Fruit fly (Drosophila melanogaster) whole organism, embryonic: ENCODE data around the gene CG3534.

ENCODE experiments used
- Abd-B ChIP-seq: fragments of 200-800 bp; sonication (Bioruptor generic); optimal IDR thresholded peaks from 2 replicates; lab custom pipeline; 2018; ENCODE audit warnings: missing biosample characterization, mild to moderate bottlenecking, missing genetic modification characterization, moderate library complexity
- Blimp-1 ChIP-seq: fragments of 200-800 bp; sonication (Bioruptor generic); optimal IDR thresholded peaks from 3 replicates; lab custom pipeline; 2018; ENCODE audit warnings: missing biosample characterization, missing genetic modification characterization, mild to moderate bottlenecking, moderate library complexity, missing genetic modification reagents
- CG11456 ChIP-seq: fragments of 200-800 bp; sonication (Bioruptor generic); IDR thresholded peaks from 3 replicates; pipeline ENCODE4 v1.3.6; 2022; ENCODE audit warnings: missing biosample characterization, missing genetic modification characterization
- CG11723 ChIP-seq: fragments of 200-800 bp; sonication (Bioruptor generic); optimal IDR thresholded peaks from 2 replicates; lab custom pipeline; 2017; ENCODE audit warnings: missing biosample characterization, mild to moderate bottlenecking, missing genetic modification characterization
- CG13296 ChIP-seq: fragments of 200-800 bp; sonication (Bioruptor generic); optimal IDR thresholded peaks from 3 replicates; lab custom pipeline; 2018; ENCODE audit warnings: missing biosample characterization, mild to moderate bottlenecking, missing genetic modification characterization
- CG14014 ChIP-seq: fragments of 200-800 bp; sonication (Bioruptor generic); IDR thresholded peaks from 2 replicates; pipeline ENCODE4 v1.3.6; 2022; ENCODE audit warnings: missing biosample characterization, missing genetic modification characterization
- CG14860 ChIP-seq: fragments of 200-800 bp; sonication (Bioruptor generic); IDR thresholded peaks from 3 replicates; pipeline ENCODE4 v1.3.6; 2022; ENCODE audit warnings: missing biosample characterization, missing genetic modification characterization; ENCODE audit not compliant: partially characterized antibody
- CG16863 ChIP-seq: fragments of 200-800 bp; sonication (Bioruptor generic); optimal IDR thresholded peaks from 3 replicates; lab custom pipeline; 2016; ENCODE audit warnings: missing biosample characterization, missing genetic modification characterization
- CG18764 ChIP-seq: fragments of 200-800 bp; sonication (Bioruptor generic); optimal IDR thresholded peaks from 3 replicates; lab custom pipeline; 2016; ENCODE audit warnings: missing biosample characterization, missing genetic modification characterization
- CG2712 ChIP-seq: fragments of 200-800 bp; optimal IDR thresholded peaks from 3 replicates; lab custom pipeline; 2019; ENCODE audit warnings: missing biosample characterization, mild to moderate bottlenecking, missing genetic modification characterization, moderate library complexity
- CG30020 ChIP-seq: fragments of 200-800 bp; optimal IDR thresholded peaks from 2 replicates; lab custom pipeline; 2019; ENCODE audit warnings: missing biosample characterization, mild to moderate bottlenecking, missing genetic modification characterization, moderate library complexity
- CG5953 ChIP-seq: fragments of 200-800 bp; sonication (Bioruptor generic); IDR thresholded peaks from 2 replicates; pipeline ENCODE4 v1.3.6; 2022; ENCODE audit warnings: missing biosample characterization, missing genetic modification characterization
- CG6272 ChIP-seq: fragments of 200-800 bp; sonication (Bioruptor generic); IDR thresholded peaks from 2 replicates; pipeline ENCODE4 v1.3.6; 2022; ENCODE audit warnings: missing biosample characterization, missing genetic modification characterization
- CG9727 ChIP-seq: fragments of 200-800 bp; sonication (Bioruptor generic); optimal IDR thresholded peaks from 3 replicates; lab custom pipeline; 2017; ENCODE audit warnings: missing biosample characterization, mild to moderate bottlenecking, missing genetic modification characterization
- CrebB ChIP-seq: fragments of 200-800 bp; sonication (Bioruptor generic); optimal IDR thresholded peaks from 3 replicates; lab custom pipeline; 2018; ENCODE audit warnings: missing biosample characterization, mild to moderate bottlenecking, missing genetic modification characterization
- Doc3 ChIP-seq: fragments of 200-800 bp; sonication (Bioruptor generic); IDR thresholded peaks from 3 replicates; pipeline ENCODE4 v1.3.6; 2022; ENCODE audit warnings: missing biosample characterization, missing genetic modification characterization; ENCODE audit not compliant: partially characterized antibody
- E2f2 ChIP-seq: fragments of 200-800 bp; sonication (Bioruptor generic); IDR thresholded peaks from 2 replicates; pipeline ENCODE4 v1.3.6; 2022; ENCODE audit warnings: missing biosample characterization, missing genetic modification characterization
- Ets65A ChIP-seq: fragments of 200-800 bp; sonication (Bioruptor generic); peaks from one replicate; lab custom pipeline; 2016; ENCODE audit warnings: missing biosample characterization, missing genetic modification characterization
- Fer2 ChIP-seq: fragments of 200-800 bp; sonication (Bioruptor generic); optimal IDR thresholded peaks from 2 replicates; lab custom pipeline; 2018; ENCODE audit warnings: missing biosample characterization, mild to moderate bottlenecking, missing genetic modification characterization, moderate library complexity
- HLH4C ChIP-seq: fragments of 200-800 bp; sonication (Bioruptor generic); IDR thresholded peaks from 3 replicates; pipeline ENCODE4 v1.3.6; 2022; ENCODE audit warnings: missing biosample characterization, missing genetic modification characterization; ENCODE audit not compliant: partially characterized antibody
- Hr39 ChIP-seq: fragments of >200 bp; optimal IDR thresholded peaks from 2 replicates; lab custom pipeline; 2017
- Nf-YC ChIP-seq: fragments of 200-800 bp; optimal IDR thresholded peaks from 3 replicates; lab custom pipeline; 2019; ENCODE audit warnings: missing biosample characterization, mild to moderate bottlenecking, missing genetic modification characterization, moderate library complexity
- Poxn ChIP-seq: fragments of 200-800 bp; sonication (Bioruptor generic); IDR thresholded peaks from 2 replicates; pipeline ENCODE4 v1.3.6; 2022; ENCODE audit warnings: missing biosample characterization, missing genetic modification characterization
- Spps ChIP-seq: fragments of 200-800 bp; sonication (Bioruptor generic); optimal IDR thresholded peaks from 2 replicates; lab custom pipeline; 2018; ENCODE audit warnings: missing biosample characterization, mild to moderate bottlenecking, missing genetic modification characterization
- Sry-β ChIP-seq: fragments of 200-800 bp; sonication (Bioruptor generic); optimal IDR thresholded peaks from 2 replicates; lab custom pipeline; 2018; ENCODE audit warnings: missing biosample characterization, mild to moderate bottlenecking, missing genetic modification characterization, moderate library complexity
- Xbp1 ChIP-seq: fragments of 200-800 bp; sonication (Bioruptor generic); optimal IDR thresholded peaks from 3 replicates; lab custom pipeline; 2016; ENCODE audit warnings: missing biosample characterization, mild to moderate bottlenecking, missing genetic modification characterization
- ase ChIP-seq: fragments of 200-800 bp; sonication (Bioruptor generic); IDR thresholded peaks from 3 replicates; pipeline ENCODE4 v1.3.6; 2022; ENCODE audit warnings: missing biosample characterization, missing genetic modification characterization
- bigmax ChIP-seq: fragments of 200-800 bp; sonication (Bioruptor generic); optimal IDR thresholded peaks from 2 replicates; lab custom pipeline; 2018; ENCODE audit warnings: missing biosample characterization, mild to moderate bottlenecking, missing genetic modification characterization
- cad ChIP-seq: fragments of >200 bp; optimal IDR thresholded peaks from 2 replicates; lab custom pipeline; 2017; ENCODE audit warnings: missing biosample characterization, missing genetic modification characterization
- chif ChIP-seq, 2 experiments: fragments of 200-800 bp; sonication (Bioruptor generic); optimal IDR thresholded peaks; 3 replicates each; lab custom pipeline; 2016; ENCODE audit warnings: missing biosample characterization in 2 of 2, missing genetic modification characterization in 2 of 2
- chm ChIP-seq: fragments of 200-800 bp; sonication (Bioruptor generic); IDR thresholded peaks from 2 replicates; pipeline ENCODE4 v1.3.6; 2022; ENCODE audit warnings: missing biosample characterization, missing genetic modification characterization
- da ChIP-seq: fragments of 200-800 bp; sonication (Bioruptor generic); optimal IDR thresholded peaks from 2 replicates; lab custom pipeline; 2016; ENCODE audit warnings: missing biosample characterization, missing genetic modification characterization
- emc ChIP-seq: fragments of 200-800 bp; sonication (Bioruptor generic); optimal IDR thresholded peaks from 2 replicates; lab custom pipeline; 2016; ENCODE audit warnings: missing biosample characterization, missing genetic modification characterization
- exex ChIP-seq: fragments of 200-800 bp; sonication (Bioruptor generic); optimal IDR thresholded peaks from 4 replicates; lab custom pipeline; 2018; ENCODE audit warnings: missing biosample characterization, mild to moderate bottlenecking, missing genetic modification characterization, moderate library complexity
- eyg ChIP-seq: fragments of 200-800 bp; sonication (Bioruptor generic); optimal IDR thresholded peaks from 3 replicates; lab custom pipeline; 2016; ENCODE audit warnings: missing biosample characterization, missing genetic modification characterization
- gce ChIP-seq: fragments of 200-800 bp; sonication (Bioruptor generic); IDR thresholded peaks from 3 replicates; pipeline ENCODE4 v1.3.6; 2022; ENCODE audit warnings: missing biosample characterization, missing genetic modification characterization
- gfzf ChIP-seq: fragments of 200-800 bp; sonication (Bioruptor generic); optimal IDR thresholded peaks from 2 replicates; lab custom pipeline; 2016; ENCODE audit warnings: missing biosample characterization, mild to moderate bottlenecking, missing genetic modification characterization, moderate library complexity
- gro ChIP-seq: fragments of 200-800 bp; sonication (Bioruptor generic); optimal IDR thresholded peaks from 2 replicates; lab custom pipeline; 2016; ENCODE audit warnings: missing biosample characterization, missing genetic modification characterization
- gt ChIP-seq: fragments of 200-800 bp; sonication (Bioruptor generic); IDR thresholded peaks from 2 replicates; pipeline ENCODE4 v1.3.6; 2022; ENCODE audit warnings: missing biosample characterization, missing genetic modification characterization
- lola ChIP-seq, 3 experiments: fragments of >200 bp in 2 of 3; fragments of 200-800 bp in 1 of 3; sonication (Bioruptor generic) in 1 of 3; optimal IDR thresholded peaks; 2 replicates each; lab custom pipeline; 2017 to 2019; ENCODE audit warnings: missing biosample characterization in 3 of 3, missing genetic modification characterization in 3 of 3, mild to moderate bottlenecking in 1 of 3, moderate library complexity in 1 of 3
- nau ChIP-seq: fragments of 200-800 bp; sonication (Bioruptor generic); optimal IDR thresholded peaks from 3 replicates; lab custom pipeline; 2017; ENCODE audit warnings: missing biosample characterization, mild to moderate bottlenecking, missing genetic modification characterization, missing genetic modification reagents
- nerfin-2 ChIP-seq: fragments of 200-800 bp; sonication (Bioruptor generic); IDR thresholded peaks from 2 replicates; pipeline ENCODE4 v1.3.6; 2022; ENCODE audit warnings: missing biosample characterization, missing genetic modification characterization; ENCODE audit not compliant: partially characterized antibody
- onecut ChIP-seq: fragments of 200-800 bp; sonication (Bioruptor generic); IDR thresholded peaks from 2 replicates; pipeline ENCODE4 v1.3.6; 2022; ENCODE audit warnings: missing biosample characterization, missing genetic modification characterization
- rib ChIP-seq: fragments of 200-800 bp; sonication (Bioruptor generic); IDR thresholded peaks from 2 replicates; pipeline ENCODE4 v1.3.6; 2022; ENCODE audit warnings: missing biosample characterization, missing genetic modification characterization
- sug ChIP-seq: fragments of 200-800 bp; optimal IDR thresholded peaks from 2 replicates; lab custom pipeline; 2019; ENCODE audit warnings: missing biosample characterization, mild to moderate bottlenecking, missing genetic modification characterization, moderate library complexity
- tna ChIP-seq: fragments of 200-800 bp; sonication (Bioruptor generic); IDR thresholded peaks from 2 replicates; pipeline ENCODE4 v1.3.6; 2022; ENCODE audit warnings: missing biosample characterization, missing genetic modification characterization; ENCODE audit not compliant: partially characterized antibody
- tup ChIP-seq: fragments of 200-800 bp; sonication (Bioruptor generic); optimal IDR thresholded peaks from 2 replicates; lab custom pipeline; 2016; ENCODE audit warnings: missing biosample characterization, mild to moderate bottlenecking, missing genetic modification characterization, moderate library complexity
- tx ChIP-seq: fragments of 200-800 bp; sonication (Bioruptor generic); optimal IDR thresholded peaks from 2 replicates; lab custom pipeline; 2016; ENCODE audit warnings: missing biosample characterization, missing genetic modification characterization
- vnd ChIP-seq: fragments of 200-800 bp; sonication (Bioruptor generic); IDR thresholded peaks from 3 replicates; pipeline ENCODE4 v1.3.6; 2022; ENCODE audit warnings: missing biosample characterization, missing genetic modification characterization; ENCODE audit not compliant: partially characterized antibody
- zen ChIP-seq: fragments of 200-800 bp; sonication (Bioruptor generic); optimal IDR thresholded peaks from 3 replicates; lab custom pipeline; 2018; ENCODE audit warnings: missing biosample characterization, mild to moderate bottlenecking, missing genetic modification characterization, moderate library complexity

Gene CG3534

dm6 chr3R:17042838-17043569 is 46.8 kb downstream of the CG3534 start, which contains the start of the genes bdwf and Patr-1 (continued):
- TF ChIP-seq eyg (GFP tag; lab: Kevin White, UChicago) = no peak
- no peak for TF ChIP-seq nau (GFP tag; lab: Kevin White, UChicago)
- TF ChIP-seq CG13296 (GFP tag; lab: Kevin White, UChicago) = no peak
- TF ChIP-seq E2f2 (GFP tag; lab: Robert Waterston, UW) = peak; percentile 45
- TF ChIP-seq gro = peak; percentile 15
- TF ChIP-seq Hr39 (lab: Kevin White, UChicago) = no peak
- TF ChIP-seq ase = no peak
- peak; percentile 33 for TF ChIP-seq Sry-β
- no peak for TF ChIP-seq chm (GFP tag; lab: Robert Waterston, UW)
- no peak for TF ChIP-seq Blimp-1 (GFP tag; lab: Kevin White, UChicago)
- no peak for TF ChIP-seq cad (GFP tag; lab: Kevin White, UChicago)
- TF ChIP-seq CG14860 (GFP tag; lab: Robert Waterston, UW) = peak; percentile 88
- no peak for TF ChIP-seq CG11723 (GFP tag; lab: Kevin White, UChicago)
- no peak for TF ChIP-seq CG6272 (GFP tag; lab: Robert Waterston, UW)
- peak; percentile 91 for TF ChIP-seq HLH4C (GFP tag; lab: Robert Waterston, UW)
- no peak for TF ChIP-seq bigmax (GFP tag; lab: Kevin White, UChicago)
- 0 out of 3 replicates have a peak, but pooled peaks have one; percentile 36 for TF ChIP-seq CG11456 (GFP tag; lab: Robert Waterston, UW)
- no peak for TF ChIP-seq Spps (tag; lab: Kevin White, UChicago)
- TF ChIP-seq exex = peak; percentile 50
- TF ChIP-seq gce (GFP tag; lab: Robert Waterston, UW) = no peak
- TF ChIP-seq CG18764 (GFP tag; lab: Kevin White, UChicago) = peak; percentile 30
- TF ChIP-seq Poxn (GFP tag; lab: Robert Waterston, UW) = no peak
- TF ChIP-seq CrebB (tag; lab: Kevin White, UChicago) = no peak
- peak; percentile 2 for TF ChIP-seq Nf-YC (tag; lab: Kevin White, UChicago)
- no peak for TF ChIP-seq Fer2 (tag; lab: Kevin White, UChicago)
- peak; percentile 36 for TF ChIP-seq sug (tag; lab: Kevin White, UChicago)
- peak; percentile 84 for TF ChIP-seq nerfin-2
- TF ChIP-seq CG14014 (GFP tag; lab: Robert Waterston, UW) = no peak
- no peak for TF ChIP-seq rib (GFP tag; lab: Robert Waterston, UW)
- no peak for TF ChIP-seq Abd-B (GFP tag; lab: Kevin White, UChicago)
- no peak for TF ChIP-seq onecut (GFP tag; lab: Robert Waterston, UW)
- peak; percentile 32 for TF ChIP-seq CG2712
- TF ChIP-seq lola (GFP tag; optimal IDR thresholded peaks at IDR 0.05; lab: Kevin White, UChicago) = peak in 1 of 3 experiments; percentile 36
- peak; percentile 53 for TF ChIP-seq CG9727 (GFP tag; lab: Kevin White, UChicago)
- no peak for TF ChIP-seq tup (GFP tag; lab: Kevin White, UChicago)
- no peak for TF ChIP-seq chif (GFP tag; optimal IDR thresholded peaks at IDR 0.05; lab: Kevin White, UChicago)
- TF ChIP-seq da (GFP tag; lab: Kevin White, UChicago) = no peak
- TF ChIP-seq tx (GFP tag; lab: Kevin White, UChicago) = no peak
- TF ChIP-seq tna (GFP tag; lab: Robert Waterston, UW) = peak; percentile 89
- no peak for TF ChIP-seq gt
- peak; percentile 85 for TF ChIP-seq Doc3
- peak; percentile 17 for TF ChIP-seq gfzf (GFP tag; lab: Kevin White, UChicago)
- TF ChIP-seq CG16863 (GFP tag; lab: Kevin White, UChicago) = no peak
- peak; percentile 11 for TF ChIP-seq Xbp1
- peak; percentile 55 for TF ChIP-seq zen (tag; lab: Kevin White, UChicago)
- TF ChIP-seq vnd (GFP tag; lab: Robert Waterston, UW) = peak; percentile 93
- no peak for TF ChIP-seq emc (GFP tag; lab: Kevin White, UChicago)
- no peak for TF ChIP-seq CG5953 (GFP tag; lab: Robert Waterston, UW)
- TF ChIP-seq CG30020 = peak; percentile 44
- peak; percentile 85 for TF ChIP-seq Ets65A (GFP tag; lab: Kevin White, UChicago)
